Fruit fly (Drosophila melanogaster): ENCODE measurements around the gene CG12984.

- TF ChIP-seq ato (GFP tag; IDR thresholded peaks at IDR 0.05; ENCODE audit: partially characterized antibody) (no peak), eve (GFP tag; optimal IDR thresholded peaks at IDR 0.05) (no peak)
Measured at dm6 chr3L:21031093-21031930, 39.8 kb downstream of the CG12984 start, which contains the start of the genes CG10584 and Polr3E.
